Worm (Caenorhabditis elegans): ENCODE results near the gene F25E2.3.

The F25E2.3 gene

ce11 chrX:806515-806914 is 6.4 kb downstream of the F25E2.3 start (continued):
- TF ChIP-seq F49E8.2 (tag; optimal IDR thresholded peaks at IDR 0.05; ENCODE audit: borderline replicate concordance), result no peak
- peak; percentile 96 for TF ChIP-seq madf-9 (GFP tag; conservative IDR thresholded peaks at IDR 0.05)
- peak; percentile 84 for TF ChIP-seq fos-1 (tag; optimal IDR thresholded peaks at IDR 0.05)
- peak; percentile 17 for TF ChIP-seq unc-39 (tag; optimal IDR thresholded peaks at IDR 0.05)

ce11 chrX:802478-802877 is 10.5 kb downstream of the F25E2.3 start, which contains the start of gene gtr-1:
TSS of gene gtr-1 (plus strand) at chrX:802778.
- TF ChIP-seq lin-29 (GFP tag; IDR thresholded peaks at IDR 0.05) (no peak), nhr-10 (tag; optimal IDR thresholded peaks at IDR 0.05) (no peak), aly-2 (tag; optimal IDR thresholded peaks at IDR 0.05) (no peak), nhr-11 (tag; optimal IDR thresholded peaks at IDR 0.05) (no peak), dmd-6 (GFP tag; IDR thresholded peaks at IDR 0.05) (no peak), daf-16 (GFP tag; optimal IDR thresholded peaks at IDR 0.05) (no peak), daf-16 (tag; optimal IDR thresholded peaks at IDR 0.05) (no peak), F10B5.3 (tag; optimal IDR thresholded peaks at IDR 0.05) (no peak), ces-1 (GFP tag; optimal IDR thresholded peaks at IDR 0.05) (no peak), lsy-2 (tag; optimal IDR thresholded peaks at IDR 0.05) (no peak), zfp-2 (tag; optimal IDR thresholded peaks at IDR 0.05) (no peak), mdt-29 (GFP tag; IDR thresholded peaks at IDR 0.05) (no peak), F37D6.2 (tag; optimal IDR thresholded peaks at IDR 0.05) (no peak), nhr-48 (tag; optimal IDR thresholded peaks at IDR 0.05) (no peak), mes-2 (tag; optimal IDR thresholded peaks at IDR 0.05; ENCODE audit: poor library complexity, severe bottlenecking) (no peak), arid-1 (GFP tag; conservative IDR thresholded peaks at IDR 0.05) (no peak), ztf-7 (tag; optimal IDR thresholded peaks at IDR 0.05) (no peak), nhr-28 (tag; optimal IDR thresholded peaks at IDR 0.05) (no peak), mxl-3 (GFP tag; optimal IDR thresholded peaks at IDR 0.05) (no peak)

- TF ChIP-seq nhr-25 (tag; optimal IDR thresholded peaks at IDR 0.05; ENCODE audit: borderline replicate concordance, insufficient read depth) (no peak), gei-8 (GFP tag; optimal IDR thresholded peaks at IDR 0.05) (no peak), aha-1 (tag) (peak; percentile 92), vab-7 (GFP tag; IDR thresholded peaks at IDR 0.05) (no peak)
Measured at ce11 chrX:790593-790992, 22.4 kb downstream of the F25E2.3 start.

DNA sequence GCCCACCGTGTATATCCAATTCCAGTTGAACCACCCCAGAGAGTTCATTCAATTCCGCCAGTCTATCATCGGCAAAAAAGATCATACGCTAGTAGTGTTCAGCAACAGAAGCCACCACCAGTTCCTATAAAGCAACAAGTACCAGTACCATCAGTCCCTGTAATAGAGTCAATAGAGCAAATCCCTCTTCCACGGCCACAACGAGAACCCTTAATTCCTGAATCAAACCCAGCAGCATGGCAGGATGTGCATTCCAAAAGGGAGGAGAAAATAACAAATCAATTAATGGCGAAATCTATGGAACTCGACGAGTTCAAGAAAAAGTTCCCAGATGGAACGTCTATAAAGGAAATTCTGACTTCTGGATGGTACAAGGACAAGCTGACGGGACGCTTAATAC is 23.1 kb downstream of the F25E2.3 start:
- TF ChIP-seq mxl-2 (GFP tag; conservative IDR thresholded peaks at IDR 0.05) (no peak), unc-62 (GFP tag; optimal IDR thresholded peaks at IDR 0.05 in 1 of 2) (peak in 1 of 2 experiments; percentile 94), unc-62 (tag; optimal IDR thresholded peaks at IDR 0.05) (no peak)

DNA sequence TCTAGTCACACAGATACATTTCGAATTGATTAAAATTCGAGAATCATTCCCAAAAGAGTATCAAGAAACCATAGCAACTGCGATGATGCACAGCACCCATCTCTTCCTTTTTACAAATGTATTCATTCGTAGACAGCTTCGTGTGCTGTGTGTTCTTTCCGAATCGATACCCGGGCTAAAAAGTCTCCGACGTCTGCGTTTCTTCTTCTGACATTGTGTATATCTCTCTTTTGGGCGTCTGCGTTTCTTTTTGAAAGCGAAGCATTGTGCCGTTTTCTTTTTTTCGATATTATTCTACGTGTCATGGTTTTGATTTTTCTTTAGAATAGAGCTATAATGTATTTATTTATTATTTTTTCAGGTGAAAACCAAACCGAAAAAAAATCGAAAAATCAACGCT is 25.0 kb downstream of the F25E2.3 start, which contains the start of gene attf-5:
attf-5 (plus strand) TSS at position 362 of the 400 bp plus-strand sequence.
- TF ChIP-seq hlh-30 (tag; optimal IDR thresholded peaks at IDR 0.05; ENCODE audit: insufficient read depth), result no peak
- peak; percentile 18 for TF ChIP-seq ceh-28 (tag; optimal IDR thresholded peaks at IDR 0.05)

- no peak for TF ChIP-seq spr-3 (GFP tag; optimal IDR thresholded peaks at IDR 0.05)
- TF ChIP-seq arid-1 (GFP tag; conservative IDR thresholded peaks at IDR 0.05), result no peak
- no peak for TF ChIP-seq cey-2 (tag; optimal IDR thresholded peaks at IDR 0.05; ENCODE audit: borderline replicate concordance, insufficient read depth)
- TF ChIP-seq mxl-2 (GFP tag; conservative IDR thresholded peaks at IDR 0.05), result no peak
- no peak for TF ChIP-seq pqm-1 (tag; optimal IDR thresholded peaks at IDR 0.05)
- TF ChIP-seq nhr-77 (tag; optimal IDR thresholded peaks at IDR 0.05), result no peak
- TF ChIP-seq ztf-7 (tag; optimal IDR thresholded peaks at IDR 0.05), result no peak
- TF ChIP-seq nhr-102 (tag; optimal IDR thresholded peaks at IDR 0.05), result no peak
- TF ChIP-seq nhr-76 (tag; optimal IDR thresholded peaks at IDR 0.05), result no peak
- TF ChIP-seq lin-13 (GFP tag; optimal IDR thresholded peaks at IDR 0.05), result no peak
- no peak for TF ChIP-seq lin-38 (GFP tag; IDR thresholded peaks at IDR 0.05)
- no peak for TF ChIP-seq nhr-10 (tag; optimal IDR thresholded peaks at IDR 0.05)
- no peak for TF ChIP-seq unc-39 (tag; optimal IDR thresholded peaks at IDR 0.05)
- TF ChIP-seq Y5F2A.4 (GFP tag; optimal IDR thresholded peaks at IDR 0.05), result no peak
- TF ChIP-seq hmg-1.1 (GFP tag; IDR thresholded peaks at IDR 0.05), result 0 out of 2 replicates have a peak, but pooled peaks have one; percentile 30
- TF ChIP-seq lim-7 (GFP tag; IDR thresholded peaks at IDR 0.05), result no peak
- peak; percentile 36 for TF ChIP-seq F37D6.2 (tag; optimal IDR thresholded peaks at IDR 0.05)
- no peak for TF ChIP-seq ZK546.5 (tag; optimal IDR thresholded peaks at IDR 0.05)
Measured at ce11 chrX:785368-785767, 27.6 kb downstream of the F25E2.3 start.
